Worm (Caenorhabditis elegans) whole organism, early embryonic: ENCODE measurements around the gene col-74.

Experiments
- B0310.2 ChIP-seq: sonication (generic microtip); optimal IDR thresholded peaks from 2 replicates; lab custom pipeline; 2016; ENCODE audit warnings: mild to moderate bottlenecking, missing genetic modification characterization, missing compliant biosample characterization
- F13C5.2 ChIP-seq: sonication (generic microtip); optimal IDR thresholded peaks from 2 replicates; lab custom pipeline; 2017; ENCODE audit warnings: mild to moderate bottlenecking, missing genetic modification characterization, inconsistent platforms, missing compliant biosample characterization
- aly-1 ChIP-seq: sonication (generic microtip); optimal IDR thresholded peaks from 2 replicates; lab custom pipeline; 2016; ENCODE audit warnings: missing genetic modification characterization, missing compliant biosample characterization
- ama-1 ChIP-seq: fragments of 150-350 bp; optimal IDR thresholded peaks from 2 replicates; lab custom pipeline; 2014
- ceh-13 ChIP-seq: fragments of 200-800 bp; sonication (Bioruptor generic); optimal IDR thresholded peaks from 2 replicates; lab custom pipeline; 2018; ENCODE audit warnings: mild to moderate bottlenecking, missing genetic modification characterization, missing compliant biosample characterization
- ceh-36 ChIP-seq: sonication (generic microtip); optimal IDR thresholded peaks from 2 replicates; lab custom pipeline; 2016; ENCODE audit warnings: missing genetic modification characterization, inconsistent platforms, missing compliant biosample characterization
- ets-7 ChIP-seq: sonication (generic microtip); optimal IDR thresholded peaks from 2 replicates; lab custom pipeline; 2016; ENCODE audit warnings: missing genotype, missing genetic modification characterization, missing compliant biosample characterization
- flt-1 ChIP-seq: fragments of 200-800 bp; sonication (Bioruptor generic); IDR thresholded peaks from 2 replicates; pipeline ENCODE4 v1.3.6; 2022; ENCODE audit warnings: missing genetic modification characterization, missing compliant biosample characterization
- hmbx-1 ChIP-seq: sonication (generic microtip); optimal IDR thresholded peaks from 2 replicates; lab custom pipeline; 2016; ENCODE audit warnings: mild to moderate bottlenecking, missing genetic modification characterization, missing compliant biosample characterization
- hnd-1 ChIP-seq: sonication (generic microtip); optimal IDR thresholded peaks from 2 replicates; lab custom pipeline; 2016; ENCODE audit warnings: missing genetic modification characterization, missing compliant biosample characterization
- pes-1 ChIP-seq: fragments of 200-800 bp; sonication (Bioruptor generic); IDR thresholded peaks from 2 replicates; pipeline ENCODE4 v1.3.6; 2022; ENCODE audit warnings: missing genetic modification reagents, missing genetic modification characterization, missing compliant biosample characterization
- scrt-1 ChIP-seq: fragments of 200-800 bp; sonication (Bioruptor generic); IDR thresholded peaks from 2 replicates; pipeline ENCODE4 v1.3.6; 2022; ENCODE audit warnings: missing genetic modification characterization, missing compliant biosample characterization
- sea-1 ChIP-seq: fragments of 200-800 bp; sonication (Bioruptor generic); conservative IDR thresholded peaks from 2 replicates; pipeline ENCODE4 v1.3.6; 2022; ENCODE audit warnings: missing genetic modification characterization, missing compliant biosample characterization
- tbx-11 ChIP-seq: fragments of 200-800 bp; sonication (Bioruptor generic); IDR thresholded peaks from 2 replicates; pipeline ENCODE4 v1.3.6; 2022; ENCODE audit warnings: missing genetic modification characterization, missing compliant biosample characterization
- tbx-37 ChIP-seq: fragments of 200-800 bp; sonication (Bioruptor generic); conservative IDR thresholded peaks from 2 replicates; pipeline ENCODE4 v1.3.6; 2022; ENCODE audit warnings: missing genetic modification reagents, missing genetic modification characterization, missing compliant biosample characterization
- tra-4 ChIP-seq: sonication (generic microtip); optimal IDR thresholded peaks from 2 replicates; lab custom pipeline; 2017; ENCODE audit warnings: missing genetic modification characterization, missing compliant biosample characterization

Gene col-74

DNA sequence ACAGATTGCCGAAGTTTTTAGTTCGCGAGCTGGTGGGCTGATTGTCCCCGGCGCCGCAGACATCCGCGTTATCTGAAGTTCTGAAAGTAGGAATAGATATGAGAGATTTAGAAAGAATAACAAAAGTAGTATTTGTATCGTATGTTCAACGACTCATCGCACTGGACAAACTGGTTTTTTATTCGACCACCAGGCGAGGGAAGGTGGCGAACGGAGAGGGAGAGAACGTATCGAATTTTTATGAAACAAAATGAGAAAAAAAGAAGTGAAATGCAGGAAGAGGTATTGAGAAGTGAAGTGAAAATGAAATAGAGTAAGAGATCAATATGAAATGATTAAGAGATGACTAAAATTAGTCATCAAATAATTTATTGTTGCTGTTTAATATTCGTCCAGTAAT is 2.8 kb upstream of the col-74 start, which contains the start of gene tbc-2:
tbc-2 (minus strand) TSS at position 80 of the 400 bp plus-strand sequence.
- TF ChIP-seq scrt-1 (GFP tag; lab: Robert Waterston, UW) (no peak), ceh-36 (no peak), B0310.2 (no peak), F13C5.2 (tag; lab: Kevin White, UChicago) (no peak), flt-1 (GFP tag; lab: Robert Waterston, UW) (no peak), hmbx-1 (no peak), hnd-1 (no peak), pes-1 (GFP tag; lab: Robert Waterston, UW) (no peak), ama-1 (no peak), tbx-11 (no peak), tbx-37 (no peak), ets-7 (tag; lab: Kevin White, UChicago) (no peak), aly-1 (tag; lab: Kevin White, UChicago) (no peak)

DNA sequence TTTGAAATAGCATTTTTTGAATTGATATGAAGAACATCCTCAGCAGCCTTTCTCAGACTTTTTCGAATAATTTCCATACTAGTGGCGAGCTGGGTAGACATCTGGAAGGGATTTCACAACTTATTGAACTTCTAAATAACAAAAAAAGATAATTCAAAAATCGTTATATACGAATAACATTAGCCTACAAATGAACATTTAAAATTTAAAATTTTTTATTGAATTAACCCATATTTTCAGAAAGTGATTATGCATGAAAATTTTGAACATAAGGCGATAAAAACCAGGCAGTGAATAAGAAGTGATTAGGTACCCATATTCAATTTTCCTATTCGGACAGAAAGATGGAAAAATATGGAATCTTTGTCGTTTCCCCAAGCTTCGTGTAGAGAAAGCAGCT is 1.7 kb upstream of the col-74 start, which contains the start of gene ZK1248.11:
ZK1248.11 (minus strand) TSS at position 101 of the 400 bp plus-strand sequence.
- TF ChIP-seq tbx-37 (no peak), hnd-1 (no peak), ets-7 (tag; lab: Kevin White, UChicago) (no peak), sea-1 (GFP tag; lab: Robert Waterston, UW) (no peak), tra-4 (tag; lab: Kevin White, UChicago) (no peak), scrt-1 (GFP tag; lab: Robert Waterston, UW) (no peak), tbx-11 (no peak)

DNA sequence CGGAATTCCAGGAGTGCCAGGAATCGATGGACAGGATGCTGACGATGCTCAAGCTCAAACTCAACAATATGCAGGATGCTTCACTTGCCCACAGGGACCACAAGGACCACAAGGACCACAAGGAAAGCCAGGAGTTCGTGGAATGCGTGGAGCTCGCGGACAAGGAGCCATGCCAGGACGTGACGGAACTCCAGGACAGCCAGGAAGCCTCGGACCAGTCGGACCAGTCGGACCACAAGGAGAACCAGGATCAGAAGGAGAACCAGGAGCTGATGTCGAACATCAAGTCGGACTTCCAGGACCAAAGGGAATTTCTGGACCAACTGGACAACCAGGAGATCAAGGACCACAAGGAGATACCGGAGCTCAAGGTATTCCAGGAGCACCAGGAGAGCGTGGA is 1.2 kb downstream of the col-74 start:
- no peak for TF ChIP-seq sea-1 (GFP tag; lab: Robert Waterston, UW)
- no peak for TF ChIP-seq ama-1
- no peak for TF ChIP-seq scrt-1 (GFP tag; lab: Robert Waterston, UW)
- TF ChIP-seq ets-7 (tag; lab: Kevin White, UChicago): no peak
- no peak for TF ChIP-seq pes-1 (GFP tag; lab: Robert Waterston, UW)
- TF ChIP-seq hmbx-1: no peak
- no peak for TF ChIP-seq flt-1 (GFP tag; lab: Robert Waterston, UW)

DNA sequence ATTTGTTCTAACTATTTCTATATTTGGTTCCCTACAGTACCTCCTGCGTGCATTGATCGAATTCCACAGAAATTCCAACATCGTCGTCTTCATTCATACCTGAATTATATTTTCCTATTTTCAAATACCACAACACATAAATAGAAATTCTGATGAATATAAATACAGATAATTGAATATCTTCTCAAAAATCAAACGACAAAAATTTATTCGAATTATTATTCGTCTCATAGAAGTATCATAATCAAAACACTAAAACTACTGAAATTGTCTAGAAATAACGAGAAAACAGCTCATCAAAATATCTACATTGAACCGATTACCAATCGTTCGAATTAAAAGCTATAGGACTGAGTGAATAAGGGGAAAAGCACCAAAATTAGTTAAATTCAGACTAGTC is 3.0 kb downstream of the col-74 start, which contains the start of gene gtap-1:
gtap-1 (minus strand) TSS at position 101 of the 400 bp plus-strand sequence.
- TF ChIP-seq flt-1 (GFP tag; lab: Robert Waterston, UW): no peak
- TF ChIP-seq hnd-1: no peak
- no peak for TF ChIP-seq sea-1 (GFP tag; lab: Robert Waterston, UW)
- TF ChIP-seq aly-1 (tag; lab: Kevin White, UChicago): no peak
- no peak for TF ChIP-seq ceh-13
- TF ChIP-seq pes-1 (GFP tag; lab: Robert Waterston, UW): no peak
- no peak for TF ChIP-seq ceh-36
- TF ChIP-seq scrt-1 (GFP tag; lab: Robert Waterston, UW): no peak
- no peak for TF ChIP-seq ets-7 (tag; lab: Kevin White, UChicago)
- TF ChIP-seq tra-4 (tag; lab: Kevin White, UChicago): no peak
- TF ChIP-seq hmbx-1: no peak
- no peak for TF ChIP-seq B0310.2
- TF ChIP-seq tbx-11: no peak

DNA sequence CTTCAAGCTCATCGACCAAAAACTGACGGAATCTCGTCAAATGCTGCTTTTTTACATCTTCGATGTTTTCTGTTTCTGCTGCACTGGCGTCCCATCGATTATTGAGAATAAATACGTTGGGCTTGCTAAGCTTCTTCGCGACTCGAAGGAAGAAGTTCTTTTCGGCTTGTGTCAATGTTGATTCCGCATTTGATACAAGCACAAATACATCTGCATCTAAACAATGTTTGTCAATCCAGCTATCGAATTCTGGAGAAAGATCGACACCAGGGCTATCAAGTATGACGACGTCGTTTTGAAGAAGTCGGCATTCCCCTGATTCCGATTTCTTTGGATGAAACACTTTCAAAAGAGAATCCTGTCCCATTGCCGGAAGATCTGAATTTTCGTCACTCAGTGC is 5.0 kb downstream of the col-74 start:
- TF ChIP-seq tbx-11 (no peak), F13C5.2 (tag; lab: Kevin White, UChicago) (no peak), ceh-36 (no peak), B0310.2 (no peak), tra-4 (tag; lab: Kevin White, UChicago) (no peak), scrt-1 (GFP tag; lab: Robert Waterston, UW) (no peak), ceh-13 (no peak)

DNA sequence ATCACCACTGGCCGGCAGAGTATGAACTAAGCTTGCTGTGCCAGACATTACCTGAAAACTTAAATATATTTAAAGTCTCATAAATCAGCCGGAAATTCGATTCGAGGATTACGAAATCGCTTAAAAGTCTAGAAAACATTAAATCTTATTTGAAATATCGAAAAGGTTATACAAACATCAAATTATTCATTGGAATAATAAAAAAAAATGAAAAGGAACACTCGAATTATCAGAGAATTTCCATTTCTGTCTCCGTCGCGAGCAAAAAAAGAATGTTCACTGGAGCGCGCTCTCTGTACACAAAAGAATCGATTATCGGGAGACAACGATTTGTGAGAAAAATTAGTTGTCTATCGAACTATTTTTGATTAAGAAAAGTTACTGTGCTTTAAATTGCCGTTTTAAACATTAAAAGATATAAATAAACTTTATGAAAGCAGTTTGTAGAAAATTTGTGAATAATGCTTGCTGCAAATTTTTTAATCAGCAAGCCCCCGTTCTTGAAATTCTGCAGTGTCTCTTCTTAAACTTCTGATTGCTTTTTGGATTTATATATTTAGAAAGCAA is 6.1 kb downstream of the col-74 start, which contains the start of gene fzo-1:
fzo-1 (minus strand) TSS at position 51 of the 567 bp plus-strand sequence.
- TF ChIP-seq hnd-1: peak; percentile 40
- TF ChIP-seq aly-1 (tag; lab: Kevin White, UChicago): no peak
- peak; percentile 48 for TF ChIP-seq ets-7 (tag; lab: Kevin White, UChicago)
- peak; percentile 36 for TF ChIP-seq ceh-13
- TF ChIP-seq B0310.2: peak; percentile 21
- peak; percentile 14 for TF ChIP-seq tra-4 (tag; lab: Kevin White, UChicago)
- TF ChIP-seq F13C5.2 (tag; lab: Kevin White, UChicago): peak; percentile 26
- TF ChIP-seq tbx-37: 0 out of 2 replicates have a peak, but pooled peaks have one; percentile 26
- no peak for TF ChIP-seq hmbx-1

DNA sequence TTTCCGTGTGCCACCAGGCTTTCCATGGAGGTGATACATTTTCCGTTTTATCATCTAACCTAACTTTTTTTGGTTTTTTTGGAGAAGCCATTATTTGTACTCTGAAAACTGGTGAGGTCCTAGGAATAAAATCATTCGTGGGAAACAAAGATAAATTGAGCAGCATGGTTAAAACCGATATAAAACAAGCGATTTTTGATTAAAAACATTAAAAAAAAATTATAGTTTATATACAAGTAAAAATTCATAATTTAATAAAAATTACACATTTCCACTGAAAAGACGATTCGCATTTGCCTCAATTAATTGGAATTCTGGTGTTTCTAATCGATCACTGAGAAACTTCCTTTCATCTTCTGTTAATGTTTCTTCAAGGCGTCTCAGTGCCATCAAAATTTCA is 8.3 kb downstream of the col-74 start, which contains the start of gene ZK1248.15:
ZK1248.15 (minus strand) TSS at position 101 of the 400 bp plus-strand sequence.
- TF ChIP-seq aly-1 (tag; lab: Kevin White, UChicago) (no peak), pes-1 (GFP tag; lab: Robert Waterston, UW) (no peak), tra-4 (tag; lab: Kevin White, UChicago) (no peak), ceh-36 (no peak), scrt-1 (GFP tag; lab: Robert Waterston, UW) (no peak), hmbx-1 (no peak), ets-7 (tag; lab: Kevin White, UChicago) (no peak), sea-1 (GFP tag; lab: Robert Waterston, UW) (no peak), ama-1 (no peak)

DNA sequence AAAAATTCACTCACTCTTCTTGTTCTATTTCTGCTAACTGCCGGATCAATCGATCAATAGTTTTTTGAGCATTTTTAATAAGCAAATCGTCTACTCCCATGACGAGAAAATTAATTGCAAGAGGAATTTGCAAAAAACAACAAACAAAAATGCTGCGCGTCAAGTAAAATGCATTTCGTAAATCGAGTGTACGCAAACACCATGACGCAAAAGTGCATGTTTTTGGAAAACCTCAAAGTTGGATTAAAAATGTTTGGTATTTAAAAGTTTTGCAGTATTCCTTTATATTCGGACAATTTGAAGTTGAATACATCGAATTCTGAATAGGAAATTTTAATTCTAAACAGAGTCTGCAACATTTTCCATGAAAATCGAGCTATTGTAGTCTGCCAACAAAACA is 9.1 kb downstream of the col-74 start, which contains the start of gene ZK1248.19:
ZK1248.19 (minus strand) TSS at position 188 of the 400 bp plus-strand sequence.
- TF ChIP-seq hmbx-1: no peak
- no peak for TF ChIP-seq B0310.2
- TF ChIP-seq tbx-11: no peak
- TF ChIP-seq sea-1 (GFP tag; lab: Robert Waterston, UW): no peak
- TF ChIP-seq tra-4 (tag; lab: Kevin White, UChicago): no peak
- TF ChIP-seq ets-7 (tag; lab: Kevin White, UChicago): no peak
- no peak for TF ChIP-seq F13C5.2 (tag; lab: Kevin White, UChicago)
- no peak for TF ChIP-seq ceh-36
- no peak for TF ChIP-seq tbx-37
